Worm (Caenorhabditis elegans) whole organism, L4 larva: Measurements from ENCODE around the gene T24A6.20.
A peak's percentile ranks its signal among the peaks of the same experiment; 100 is the strongest.
"Not testable (repeated sequence)": the region's sequence is repeated elsewhere in the genome, so short reads cannot be mapped to it uniquely, and the experiment has no call there.

Experiments
- Y105C5A.15 ChIP-seq: fragments of 200-800 bp; sonication (Bioruptor generic); IDR thresholded peaks from 2 replicates; pipeline ENCODE4 v1.3.6; 2022; ENCODE audit warnings: missing genetic modification characterization, missing compliant biosample characterization
- Y48G9A.11 ChIP-seq: fragments of 200-800 bp; sonication (Bioruptor generic); IDR thresholded peaks from 2 replicates; pipeline ENCODE4 v1.3.6; 2022; ENCODE audit warnings: missing genetic modification reagents, missing genetic modification characterization, missing compliant biosample characterization
- aha-1 ChIP-seq: fragments of 150-350 bp; peaks from one replicate; lab custom pipeline; 2014; ENCODE audit warnings: missing biosample characterization, missing genetic modification characterization
- arid-1 ChIP-seq: fragments of 200-800 bp; sonication (Bioruptor generic); conservative IDR thresholded peaks from 2 replicates; pipeline ENCODE4 v1.3.6; 2022; ENCODE audit warnings: missing genetic modification reagents, missing genetic modification characterization, missing compliant biosample characterization
- ceh-20 ChIP-seq: fragments of 200-800 bp; sonication (Bioruptor generic); IDR thresholded peaks from 2 replicates; pipeline ENCODE4 v1.3.6; 2022; ENCODE audit warnings: missing genetic modification reagents, missing genetic modification characterization, missing compliant biosample characterization
- ctbp-1 ChIP-seq: fragments of 200-800 bp; sonication (Bioruptor generic); IDR thresholded peaks from 2 replicates; pipeline ENCODE4 v1.3.6; 2022; ENCODE audit warnings: missing genetic modification reagents, missing genetic modification characterization, missing compliant biosample characterization
- daf-16 ChIP-seq, 3 experiments: sonication (generic microtip); optimal IDR thresholded peaks; 2 replicates each; lab custom pipeline; 2016 to 2017; ENCODE audit warnings: missing genetic modification characterization in 3 of 3, missing genetic modification reagents in 3 of 3, mild to moderate bottlenecking in 2 of 3, missing compliant biosample characterization in 2 of 3, missing biosample characterization in 1 of 3, moderate library complexity in 1 of 3
- dmd-8 ChIP-seq: fragments of 200-800 bp; sonication (Bioruptor generic); IDR thresholded peaks from 2 replicates; pipeline ENCODE4 v1.3.6; 2022; ENCODE audit warnings: missing genetic modification characterization, missing compliant biosample characterization
- dmd-9 ChIP-seq: fragments of 200-800 bp; sonication (Bioruptor generic); IDR thresholded peaks from 2 replicates; pipeline ENCODE4 v1.3.6; 2022; ENCODE audit warnings: missing genetic modification reagents, missing genetic modification characterization, missing compliant biosample characterization
- egl-43 ChIP-seq: fragments of 200-800 bp; sonication (Bioruptor generic); IDR thresholded peaks from 2 replicates; pipeline ENCODE4 v1.3.6; 2022; ENCODE audit warnings: missing genetic modification reagents, missing genetic modification characterization, missing compliant biosample characterization
- gei-8 ChIP-seq: fragments of 200-800 bp; sonication (Bioruptor generic); optimal IDR thresholded peaks from 2 replicates; lab custom pipeline; 2018; ENCODE audit warnings: mild to moderate bottlenecking, missing genetic modification characterization, missing compliant biosample characterization
- hmg-1.1 ChIP-seq: fragments of 200-800 bp; sonication (Bioruptor generic); IDR thresholded peaks from 2 replicates; pipeline ENCODE4 v1.3.6; 2022; ENCODE audit warnings: missing genetic modification reagents, missing genetic modification characterization, missing compliant biosample characterization
- lim-7 ChIP-seq: fragments of 200-800 bp; sonication (Bioruptor generic); IDR thresholded peaks from 2 replicates; pipeline ENCODE4 v1.3.6; 2022; ENCODE audit warnings: missing genetic modification characterization, missing compliant biosample characterization
- lin-13 ChIP-seq: fragments of 150-350 bp; optimal IDR thresholded peaks from 2 replicates; lab custom pipeline; 2014; ENCODE audit warnings: missing biosample characterization, missing genetic modification reagents, missing genetic modification characterization
- mdt-29 ChIP-seq: fragments of 200-800 bp; sonication (Bioruptor generic); IDR thresholded peaks from 2 replicates; pipeline ENCODE4 v1.3.6; 2022; ENCODE audit warnings: missing genetic modification reagents, missing genetic modification characterization, missing compliant biosample characterization
- mxl-2 ChIP-seq: fragments of 200-800 bp; sonication (Bioruptor generic); conservative IDR thresholded peaks from 2 replicates; pipeline ENCODE4 v1.3.6; 2022; ENCODE audit warnings: missing genetic modification reagents, missing genetic modification characterization, missing compliant biosample characterization
- nhr-237 ChIP-seq: sonication (generic microtip); optimal IDR thresholded peaks from 2 replicates; lab custom pipeline; 2017; ENCODE audit warnings: missing biosample characterization, missing genetic modification characterization
- nhr-76 ChIP-seq: fragments of 150-350 bp; optimal IDR thresholded peaks from 2 replicates; lab custom pipeline; 2014; ENCODE audit warnings: missing biosample characterization, missing genetic modification characterization
- php-3 ChIP-seq: fragments of 200-800 bp; sonication (Bioruptor generic); IDR thresholded peaks from 2 replicates; pipeline ENCODE4 v1.3.6; 2022; ENCODE audit warnings: missing genetic modification reagents, missing genetic modification characterization, missing compliant biosample characterization
- pqm-1 ChIP-seq: sonication (generic microtip); optimal IDR thresholded peaks from 2 replicates; lab custom pipeline; 2017; ENCODE audit warnings: missing biosample characterization, missing genetic modification characterization
- snpc-1.2 ChIP-seq: fragments of 200-800 bp; sonication (Bioruptor generic); IDR thresholded peaks from 2 replicates; pipeline ENCODE4 v1.3.6; 2022; ENCODE audit warnings: missing genetic modification reagents, missing genetic modification characterization, missing compliant biosample characterization
- spr-1 ChIP-seq: sonication (generic microtip); optimal IDR thresholded peaks from 2 replicates; lab custom pipeline; 2016; ENCODE audit warnings: mild to moderate bottlenecking, missing genetic modification characterization, missing compliant biosample characterization
- tag-97 ChIP-seq: fragments of 200-800 bp; sonication (Bioruptor generic); IDR thresholded peaks from 2 replicates; pipeline ENCODE4 v1.3.6; 2022; ENCODE audit warnings: missing genetic modification characterization, missing compliant biosample characterization
- vab-7 ChIP-seq: fragments of 200-800 bp; sonication (Bioruptor generic); IDR thresholded peaks from 2 replicates; pipeline ENCODE4 v1.3.6; 2022; ENCODE audit warnings: missing genetic modification reagents, missing genetic modification characterization, missing compliant biosample characterization
- zag-1 ChIP-seq: fragments of 150-350 bp; optimal IDR thresholded peaks from 2 replicates; lab custom pipeline; 2014; ENCODE audit warnings: missing biosample characterization, missing genetic modification characterization

Gene T24A6.20

DNA sequence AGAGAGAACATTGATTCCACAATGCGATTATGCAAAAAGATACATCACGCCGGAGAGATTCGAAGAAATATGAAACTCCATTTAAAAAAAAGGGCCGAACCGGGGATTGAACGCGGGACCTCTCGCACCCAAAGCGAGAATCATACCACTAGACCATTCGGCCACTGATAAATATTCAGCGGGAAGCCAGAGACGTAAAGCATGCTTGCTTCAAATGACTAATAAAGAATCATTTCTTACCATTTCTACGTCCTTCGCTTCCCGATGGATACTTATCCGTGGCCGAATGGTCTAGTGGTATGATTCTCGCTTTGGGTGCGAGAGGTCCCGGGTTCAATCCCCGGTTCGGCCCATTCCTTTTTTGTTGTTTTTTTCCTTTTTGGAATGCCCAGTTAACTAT, 35.3 kb downstream of the T24A6.20 start (continued):
- TF ChIP-seq mdt-29 (GFP tag; lab: Robert Waterston, UW) (no peak), Y48G9A.11 (peak; percentile 70), egl-43 (GFP tag; lab: Robert Waterston, UW) (peak; percentile 81), hmg-1.1 (GFP tag; lab: Robert Waterston, UW) (peak; percentile 44; the same call in 1 of the 2 replicates), Y105C5A.15 (0 out of 2 replicates have a peak, but pooled peaks have one; percentile 18), dmd-8 (GFP tag; lab: Robert Waterston, UW) (peak; percentile 84), snpc-1.2 (GFP tag; lab: Robert Waterston, UW) (peak; percentile 47; the same call in 1 of the 2 replicates), dmd-9 (GFP tag; lab: Robert Waterston, UW) (no peak), vab-7 (GFP tag; lab: Robert Waterston, UW) (peak; percentile 58; the same call in 1 of the 2 replicates), php-3 (GFP tag; lab: Robert Waterston, UW) (0 out of 2 replicates have a peak, but pooled peaks have one; percentile 17), ctbp-1 (GFP tag; lab: Robert Waterston, UW) (0 out of 2 replicates have a peak, but pooled peaks have one; percentile 41), ceh-20 (GFP tag; lab: Robert Waterston, UW) (peak; percentile 54; the same call in 1 of the 2 replicates), nhr-76 (tag; lab: Kevin White, UChicago) (no peak), mxl-2 (GFP tag; lab: Robert Waterston, UW) (0 out of 2 replicates have a peak, but pooled peaks have one; percentile 49), arid-1 (GFP tag; lab: Robert Waterston, UW) (0 out of 2 replicates have a peak, but pooled peaks have one; percentile 36), lin-13 (peak; percentile 42)

DNA sequence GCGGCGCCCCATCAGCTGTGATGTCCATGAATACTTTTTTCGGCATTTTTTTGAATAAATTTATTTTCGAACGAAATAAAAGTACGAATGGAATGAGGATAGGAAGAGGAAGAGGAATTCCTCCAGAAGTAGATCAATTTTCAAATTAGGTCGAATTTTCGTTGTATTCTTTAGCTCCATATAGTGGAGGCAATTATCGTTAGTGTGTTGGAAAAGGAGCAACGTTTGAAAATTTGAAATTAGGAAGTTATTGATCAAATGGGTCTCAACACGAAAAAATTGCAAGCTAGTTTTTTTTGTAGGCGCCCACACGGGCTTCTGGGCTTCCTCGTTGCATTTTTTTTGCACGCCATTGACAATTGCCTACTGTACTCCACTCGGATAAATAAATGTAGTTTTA, 39.2 kb downstream of the T24A6.20 start, which contains the start of gene T22F3.12:
T22F3.12 (minus strand) TSS at position 101 of the 400 bp plus-strand sequence.
- TF ChIP-seq dmd-8 (GFP tag; lab: Robert Waterston, UW) (no peak), zag-1 (no peak), lim-7 (no peak), spr-1 (tag; lab: Kevin White, UChicago) (no peak)

DNA sequence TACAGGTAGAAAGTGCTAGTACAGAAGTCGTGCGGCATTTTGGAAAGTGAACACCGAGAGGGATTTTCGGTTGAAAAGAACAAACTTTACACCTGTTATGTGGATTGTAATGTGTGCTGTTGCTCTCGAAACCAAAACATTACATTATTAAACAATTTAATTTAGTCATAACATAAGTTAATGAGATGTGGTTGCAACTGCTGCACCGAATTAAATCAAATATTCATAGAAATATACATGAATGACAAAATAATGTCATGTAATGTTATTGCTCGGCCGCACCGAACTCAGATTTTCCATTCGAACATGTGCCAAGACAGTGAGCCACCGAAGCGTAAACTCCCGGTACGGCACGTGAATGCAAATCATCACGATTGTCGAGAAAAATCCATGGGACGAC, 42.0 kb downstream of the T24A6.20 start, which contains the start of gene srh-213:
srh-213 (minus strand) TSS at position 101 of the 400 bp plus-strand sequence.
- TF ChIP-seq daf-16 (GFP tag; optimal IDR thresholded peaks at IDR 0.05; lab: Kevin White, UChicago), result no peak
- TF ChIP-seq daf-16 (tag; optimal IDR thresholded peaks at IDR 0.05; lab: Kevin White, UChicago), result no peak
- TF ChIP-seq aha-1 (tag; lab: Kevin White, UChicago), result peak; percentile 84

DNA sequence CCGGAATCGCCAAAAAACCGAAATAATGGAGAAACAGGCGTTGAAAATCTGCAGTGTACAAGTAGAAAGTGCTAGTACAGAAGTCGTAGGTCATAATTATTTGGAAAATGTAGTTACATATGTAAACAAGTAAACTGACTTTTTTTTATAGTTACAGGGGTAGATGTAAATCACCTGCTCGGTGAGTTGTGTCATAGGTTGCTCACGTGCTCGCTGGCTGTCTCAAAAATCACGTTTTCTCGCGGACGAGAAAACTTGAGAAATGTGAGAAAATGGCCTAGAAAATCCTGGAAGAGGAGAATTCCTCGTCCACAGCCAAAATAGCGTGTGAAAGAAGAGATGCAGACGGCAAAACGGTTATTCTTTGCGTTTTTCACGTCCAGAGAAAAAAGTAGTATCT, 44.1 kb downstream of the T24A6.20 start, which contains the start of gene srh-212:
srh-212 (minus strand) TSS at position 101 of the 400 bp plus-strand sequence.
- TF ChIP-seq tag-97 (GFP tag; lab: Robert Waterston, UW); gei-8; snpc-1.2 (GFP tag; lab: Robert Waterston, UW): not testable (repeated sequence)

DNA sequence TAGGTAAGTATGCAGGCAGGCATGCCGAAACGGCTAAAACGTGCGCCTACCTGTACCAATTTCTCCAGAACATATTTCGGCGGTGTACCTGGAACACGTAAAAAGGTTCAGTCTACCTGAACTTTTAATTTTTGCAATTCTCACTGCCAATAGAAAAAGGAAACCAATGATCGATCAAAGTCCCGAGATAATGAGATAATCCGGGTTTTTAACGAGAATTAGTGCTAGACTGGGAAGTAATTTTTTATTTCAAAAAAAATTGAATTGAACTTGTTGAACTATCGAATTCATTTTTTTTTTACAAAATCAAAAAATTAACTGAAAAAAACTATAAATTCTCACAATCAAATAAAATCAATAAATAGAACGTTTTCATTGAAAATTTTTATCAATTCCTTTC, 47.6 kb downstream of the T24A6.20 start, which contains the start of gene T22F3.7:
T22F3.7 (minus strand) TSS at position 101 of the 400 bp plus-strand sequence.
- TF ChIP-seq pqm-1 (tag; lab: Kevin White, UChicago) (no peak), nhr-237 (tag; lab: Kevin White, UChicago) (no peak)
